Fruit fly (Drosophila melanogaster) whole organism, embryonic: Measurements from ENCODE around the gene usp.
A peak's percentile ranks its signal among the peaks of the same experiment; 100 is the strongest.

Experiments
- Atf-2 ChIP-seq: fragments of 200-800 bp; sonication (Bioruptor generic); optimal IDR thresholded peaks from 2 replicates; lab custom pipeline; 2016; ENCODE audit warnings: missing biosample characterization, missing genetic modification characterization
- CG10431 ChIP-seq: fragments of 200-800 bp; sonication (Bioruptor generic); optimal IDR thresholded peaks from 3 replicates; lab custom pipeline; 2018; ENCODE audit warnings: missing biosample characterization, mild to moderate bottlenecking, missing genetic modification characterization
- CG10543 ChIP-seq: fragments of 200-800 bp; sonication (Bioruptor generic); optimal IDR thresholded peaks from 3 replicates; lab custom pipeline; 2017; ENCODE audit warnings: missing biosample characterization, mild to moderate bottlenecking, missing genetic modification characterization, moderate library complexity
- CG11247 ChIP-seq: fragments of 200-800 bp; sonication (Bioruptor generic); IDR thresholded peaks from 2 replicates; pipeline ENCODE4 v1.3.6; 2022; ENCODE audit warnings: missing biosample characterization, missing genetic modification characterization
- CG11456 ChIP-seq: fragments of 200-800 bp; sonication (Bioruptor generic); IDR thresholded peaks from 3 replicates; pipeline ENCODE4 v1.3.6; 2022; ENCODE audit warnings: missing biosample characterization, missing genetic modification characterization
- CG11695 ChIP-seq: fragments of 200-800 bp; sonication (Bioruptor generic); IDR thresholded peaks from 3 replicates; pipeline ENCODE4 v1.3.6; 2022; ENCODE audit warnings: missing biosample characterization, missing genetic modification characterization
- CG12104 ChIP-seq: fragments of 200-800 bp; sonication (Bioruptor generic); optimal IDR thresholded peaks from 3 replicates; lab custom pipeline; 2016; ENCODE audit warnings: missing biosample characterization, missing genetic modification characterization
- CG1529 ChIP-seq: fragments of 200-800 bp; sonication (Bioruptor generic); optimal IDR thresholded peaks from 3 replicates; lab custom pipeline; 2018; ENCODE audit warnings: missing biosample characterization, missing genetic modification characterization
- CG15696 ChIP-seq: fragments of 200-800 bp; sonication (Bioruptor generic); optimal IDR thresholded peaks from 2 replicates; lab custom pipeline; 2019; ENCODE audit warnings: missing biosample characterization, mild to moderate bottlenecking, missing genetic modification characterization, moderate library complexity
- CG1647 ChIP-seq: fragments of 200-800 bp; sonication (Bioruptor generic); optimal IDR thresholded peaks from 3 replicates; lab custom pipeline; 2016; ENCODE audit warnings: missing biosample characterization, missing genetic modification characterization
- CG16779 ChIP-seq: fragments of 200-800 bp; sonication (Bioruptor generic); IDR thresholded peaks from 2 replicates; pipeline ENCODE4 v1.3.6; 2022; ENCODE audit warnings: missing biosample characterization, missing genetic modification characterization
- CG30020 ChIP-seq: fragments of 200-800 bp; optimal IDR thresholded peaks from 2 replicates; lab custom pipeline; 2019; ENCODE audit warnings: missing biosample characterization, mild to moderate bottlenecking, missing genetic modification characterization, moderate library complexity
- CG42726 ChIP-seq: fragments of 200-800 bp; sonication (Bioruptor generic); IDR thresholded peaks from 2 replicates; pipeline ENCODE4 v1.3.6; 2022; ENCODE audit warnings: missing biosample characterization, missing genetic modification characterization; ENCODE audit not compliant: partially characterized antibody
- CG4404 ChIP-seq: fragments of 200-800 bp; sonication (Bioruptor generic); IDR thresholded peaks from 2 replicates; pipeline ENCODE4 v1.3.6; 2022; ENCODE audit warnings: missing biosample characterization, missing genetic modification characterization
- CG8388 ChIP-seq: fragments of 200-800 bp; sonication (Bioruptor generic); optimal IDR thresholded peaks from 2 replicates; lab custom pipeline; 2019; ENCODE audit warnings: missing biosample characterization, mild to moderate bottlenecking, missing genetic modification characterization, moderate library complexity
- CG9727 ChIP-seq: fragments of 200-800 bp; sonication (Bioruptor generic); optimal IDR thresholded peaks from 3 replicates; lab custom pipeline; 2017; ENCODE audit warnings: missing biosample characterization, mild to moderate bottlenecking, missing genetic modification characterization
- CHES-1-like ChIP-seq: fragments of 200-800 bp; sonication (Bioruptor generic); optimal IDR thresholded peaks from 2 replicates; lab custom pipeline; 2016; ENCODE audit warnings: missing biosample characterization, missing genetic modification characterization
- Deaf1 ChIP-seq: fragments of 200-800 bp; optimal IDR thresholded peaks from 3 replicates; lab custom pipeline; 2019; ENCODE audit warnings: missing biosample characterization, mild to moderate bottlenecking, missing genetic modification characterization, moderate library complexity
- Drgx ChIP-seq: fragments of 200-800 bp; sonication (Bioruptor generic); IDR thresholded peaks from 2 replicates; pipeline ENCODE4 v1.3.6; 2022; ENCODE audit warnings: missing biosample characterization, missing genetic modification characterization
- GATAe ChIP-seq: fragments of 200-800 bp; sonication (Bioruptor generic); conservative IDR thresholded peaks from 2 replicates; pipeline ENCODE4 v1.3.6; 2022; ENCODE audit warnings: missing biosample characterization, missing genetic modification characterization
- Hand ChIP-seq: fragments of 200-800 bp; sonication (Bioruptor generic); optimal IDR thresholded peaks from 2 replicates; lab custom pipeline; 2017; ENCODE audit warnings: mild to moderate bottlenecking, missing biosample characterization, missing genetic modification reagents, missing genetic modification characterization
- Med ChIP-seq: fragments of 200-800 bp; sonication (Bioruptor generic); peaks from one replicate; lab custom pipeline; 2016; ENCODE audit warnings: missing biosample characterization, missing genetic modification characterization, mild to moderate bottlenecking, inconsistent platforms, moderate library complexity
- NC2α ChIP-seq: fragments of 200-800 bp; sonication (Bioruptor generic); optimal IDR thresholded peaks from 2 replicates; lab custom pipeline; 2016; ENCODE audit warnings: missing biosample characterization, missing genetic modification characterization
- Nf-YB ChIP-seq: fragments of 200-800 bp; sonication (Bioruptor generic); optimal IDR thresholded peaks from 3 replicates; lab custom pipeline; 2019; ENCODE audit warnings: missing biosample characterization, mild to moderate bottlenecking, missing genetic modification characterization, moderate library complexity
- NfI ChIP-seq: fragments of 200-800 bp; sonication (Bioruptor generic); optimal IDR thresholded peaks from 3 replicates; lab custom pipeline; 2018; ENCODE audit warnings: missing biosample characterization, mild to moderate bottlenecking, missing genetic modification characterization, moderate library complexity
- Sox102F ChIP-seq: fragments of 200-800 bp; sonication (Bioruptor generic); optimal IDR thresholded peaks from 2 replicates; lab custom pipeline; 2018; ENCODE audit warnings: missing biosample characterization, mild to moderate bottlenecking, missing genetic modification characterization, moderate library complexity
- ab ChIP-seq: fragments of 200-800 bp; sonication (Bioruptor generic); optimal IDR thresholded peaks from 2 replicates; lab custom pipeline; 2016; ENCODE audit warnings: missing biosample characterization, missing genetic modification characterization
- al ChIP-seq: fragments of 200-800 bp; sonication (Bioruptor generic); IDR thresholded peaks from 2 replicates; pipeline ENCODE4 v1.3.6; 2022; ENCODE audit warnings: missing biosample characterization, missing genetic modification characterization
- cg ChIP-seq: fragments of 200-800 bp; sonication (Bioruptor generic); optimal IDR thresholded peaks from 3 replicates; lab custom pipeline; 2019; ENCODE audit warnings: missing biosample characterization, mild to moderate bottlenecking, missing genetic modification characterization, moderate library complexity
- chinmo ChIP-seq: fragments of 200-800 bp; sonication (Bioruptor generic); IDR thresholded peaks from 4 replicates; pipeline ENCODE4 v1.3.6; 2022; ENCODE audit warnings: missing biosample characterization, missing genetic modification characterization; ENCODE audit not compliant: partially characterized antibody
- crc ChIP-seq: fragments of 200-800 bp; sonication (Bioruptor generic); optimal IDR thresholded peaks from 2 replicates; lab custom pipeline; 2016; ENCODE audit warnings: missing biosample characterization, missing genetic modification characterization
- dmrt11E ChIP-seq: fragments of 200-800 bp; sonication (Bioruptor generic); optimal IDR thresholded peaks from 3 replicates; lab custom pipeline; 2018; ENCODE audit warnings: missing biosample characterization, mild to moderate bottlenecking, missing genetic modification characterization, moderate library complexity
- dmrt99B ChIP-seq: fragments of 200-800 bp; sonication (Bioruptor generic); optimal IDR thresholded peaks from 2 replicates; lab custom pipeline; 2018; ENCODE audit warnings: missing biosample characterization, mild to moderate bottlenecking, missing genetic modification characterization, moderate library complexity
- fd3F ChIP-seq: fragments of 200-800 bp; sonication (Bioruptor generic); optimal IDR thresholded peaks from 2 replicates; lab custom pipeline; 2018; ENCODE audit warnings: missing biosample characterization, mild to moderate bottlenecking, missing genetic modification characterization, moderate library complexity
- grau ChIP-seq: fragments of 200-800 bp; optimal IDR thresholded peaks from 3 replicates; lab custom pipeline; 2019; ENCODE audit warnings: missing biosample characterization, mild to moderate bottlenecking, missing genetic modification characterization, moderate library complexity
- hth ChIP-seq: fragments of >200 bp; optimal IDR thresholded peaks from 2 replicates; lab custom pipeline; 2017; ENCODE audit warnings: inconsistent platforms
- kay ChIP-seq: fragments of 200-800 bp; sonication (Bioruptor generic); optimal IDR thresholded peaks from 2 replicates; lab custom pipeline; 2016; ENCODE audit warnings: missing biosample characterization, missing genetic modification characterization
- knrl ChIP-seq: fragments of 200-800 bp; sonication (Bioruptor generic); IDR thresholded peaks from 3 replicates; pipeline ENCODE4 v1.3.6; 2022; ENCODE audit warnings: missing biosample characterization, missing genetic modification characterization; ENCODE audit not compliant: partially characterized antibody
- mld ChIP-seq: fragments of 200-800 bp; sonication (Bioruptor generic); IDR thresholded peaks from 3 replicates; pipeline ENCODE4 v1.3.6; 2022; ENCODE audit warnings: missing biosample characterization, missing genetic modification characterization; ENCODE audit not compliant: partially characterized antibody
- pan ChIP-seq, 4 experiments: fragments of >200 bp in 3 of 4; fragments of 200-800 bp in 1 of 4; sonication (Bioruptor generic) in 1 of 4; optimal IDR thresholded peaks in 3 of 4; IDR thresholded peaks in 1 of 4; 2 replicates each; pipeline versions ENCODE4 v1.3.6 to Lab custom; 2017 to 2022; ENCODE audit warnings: missing biosample characterization in 2 of 4, missing genetic modification characterization in 2 of 4, mixed read lengths in 1 of 4
- row ChIP-seq: fragments of 200-800 bp; sonication (Bioruptor generic); IDR thresholded peaks from 3 replicates; pipeline ENCODE4 v1.3.6; 2022; ENCODE audit warnings: missing biosample characterization, missing genetic modification characterization
- run ChIP-seq: fragments of 200-800 bp; sonication (Bioruptor generic); optimal IDR thresholded peaks from 3 replicates; lab custom pipeline; 2018; ENCODE audit warnings: missing biosample characterization, mild to moderate bottlenecking, missing genetic modification characterization
- sd ChIP-seq: fragments of 200-800 bp; sonication (Bioruptor generic); optimal IDR thresholded peaks from 3 replicates; lab custom pipeline; 2018; ENCODE audit warnings: missing biosample characterization, mild to moderate bottlenecking, missing genetic modification characterization, moderate library complexity
- sens ChIP-seq: fragments of 200-800 bp; sonication (Bioruptor generic); peaks from one replicate; lab custom pipeline; 2016; ENCODE audit warnings: missing biosample characterization, missing genetic modification characterization
- sim ChIP-seq: fragments of 200-800 bp; sonication (Bioruptor generic); IDR thresholded peaks from 2 replicates; pipeline ENCODE4 v1.3.6; 2022; ENCODE audit warnings: missing biosample characterization, missing genetic modification characterization
- so ChIP-seq: fragments of 200-800 bp; sonication (Bioruptor generic); IDR thresholded peaks from 3 replicates; pipeline ENCODE4 v1.3.6; 2022; ENCODE audit warnings: missing biosample characterization, missing genetic modification characterization
- sug ChIP-seq: fragments of 200-800 bp; optimal IDR thresholded peaks from 2 replicates; lab custom pipeline; 2019; ENCODE audit warnings: missing biosample characterization, mild to moderate bottlenecking, missing genetic modification characterization, moderate library complexity
- wek ChIP-seq: fragments of 200-800 bp; sonication (Bioruptor generic); optimal IDR thresholded peaks from 3 replicates; lab custom pipeline; 2018; ENCODE audit warnings: missing biosample characterization, mild to moderate bottlenecking, missing genetic modification characterization, moderate library complexity
- z ChIP-seq: fragments of 200-800 bp; sonication (Bioruptor generic); IDR thresholded peaks from 3 replicates; pipeline ENCODE4 v1.3.6; 2022; ENCODE audit warnings: missing biosample characterization, missing genetic modification characterization

The usp gene

dm6 chrX:2089812-2090211, 47.7 kb upstream of the usp start:
- TF ChIP-seq mld (GFP tag; lab: Robert Waterston, UW) (no peak), Deaf1 (peak; percentile 3), sd (tag; lab: Kevin White, UChicago) (peak; percentile 75), dmrt99B (tag; lab: Kevin White, UChicago) (peak; percentile 5), chinmo (GFP tag; lab: Robert Waterston, UW) (0 out of 4 replicates have a peak, but pooled peaks have one; percentile 19), CG11695 (GFP tag; lab: Robert Waterston, UW) (peak; percentile 80), cg (GFP tag; lab: Kevin White, UChicago) (peak; percentile 28), CG10543 (GFP tag; lab: Kevin White, UChicago) (peak; percentile 14), grau (tag; lab: Kevin White, UChicago) (no peak), CG8388 (peak; percentile 13), Med (GFP tag; lab: Kevin White, UChicago) (peak; percentile 71), CG9727 (GFP tag; lab: Kevin White, UChicago) (no peak), kay (GFP tag; lab: Kevin White, UChicago) (peak; percentile 26), sug (peak; percentile 14), knrl (GFP tag; lab: Robert Waterston, UW) (no peak)

- TF ChIP-seq so (no peak), CG12104 (GFP tag; lab: Kevin White, UChicago) (no peak), Sox102F (GFP tag; lab: Kevin White, UChicago) (no peak), run (tag; lab: Kevin White, UChicago) (no peak), CG15696 (tag; lab: Kevin White, UChicago) (no peak), NC2α (GFP tag; lab: Kevin White, UChicago) (no peak), CG42726 (GFP tag; lab: Robert Waterston, UW) (no peak), CG11247 (GFP tag; lab: Robert Waterston, UW) (0 out of 2 replicates have a peak, but pooled peaks have one; percentile 28), Nf-YB (GFP tag; lab: Kevin White, UChicago) (no peak), pan (optimal IDR thresholded peaks at IDR 0.05; lab: Kevin White, UChicago) (no peak), pan (GFP tag; optimal IDR thresholded peaks at IDR 0.05 in 1 of 2, IDR thresholded peaks at IDR 0.05 in 1 of 2) (peak in 1 of 2 experiments; percentile 6), sens (GFP tag; lab: Kevin White, UChicago) (peak; percentile 8), sd (tag; lab: Kevin White, UChicago) (no peak), CG10431 (GFP tag; lab: Kevin White, UChicago) (no peak), CG16779 (GFP tag; lab: Robert Waterston, UW) (no peak), z (no peak), CHES-1-like (GFP tag; lab: Kevin White, UChicago) (no peak), CG1647 (GFP tag; lab: Kevin White, UChicago) (no peak), Hand (no peak), chinmo (GFP tag; lab: Robert Waterston, UW) (no peak), row (0 out of 3 replicates have a peak, but pooled peaks have one; percentile 12), hth (lab: Kevin White, UChicago) (no peak), CG1529 (GFP tag; lab: Kevin White, UChicago) (no peak), ab (GFP tag; lab: Kevin White, UChicago) (no peak), fd3F (GFP tag; lab: Kevin White, UChicago) (no peak), CG11456 (GFP tag; lab: Robert Waterston, UW) (no peak), wek (GFP tag; lab: Kevin White, UChicago) (no peak), al (no peak), sim (GFP tag; lab: Robert Waterston, UW) (no peak), CG30020 (tag; lab: Kevin White, UChicago) (no peak), dmrt11E (tag; lab: Kevin White, UChicago) (no peak), crc (GFP tag; lab: Kevin White, UChicago) (no peak), Drgx (GFP tag; lab: Robert Waterston, UW) (peak; percentile 37; the same call in 1 of the 2 replicates), Atf-2 (GFP tag; lab: Kevin White, UChicago) (no peak), NfI (GFP tag; lab: Kevin White, UChicago) (no peak), CG4404 (GFP tag; lab: Robert Waterston, UW) (no peak), GATAe (GFP tag; lab: Robert Waterston, UW) (no peak)
Measured at dm6 chrX:2088798-2089197, 46.7 kb upstream of the usp start.
